Worm (Caenorhabditis elegans) whole organism, young adult: Measurements from ENCODE around the gene Y58A7A.1.
A peak's percentile ranks its signal among the peaks of the same experiment; 100 is the strongest.

Source experiments
- B0261.1 ChIP-seq: sonication (generic microtip); optimal IDR thresholded peaks from 2 replicates; lab custom pipeline; 2016; ENCODE audit warnings: mild to moderate bottlenecking, missing genetic modification characterization, moderate library complexity, missing compliant biosample characterization
- C06A6.2 ChIP-seq: fragments of 200-800 bp; sonication (Bioruptor generic); conservative IDR thresholded peaks from 2 replicates; pipeline ENCODE4 v1.3.6; 2022; ENCODE audit warnings: missing genetic modification characterization, missing compliant biosample characterization
- C17E4.6 ChIP-seq: fragments of 200-800 bp; sonication (Bioruptor generic); IDR thresholded peaks from 2 replicates; pipeline ENCODE4 v1.3.6; 2022; ENCODE audit warnings: missing genetic modification reagents, missing genetic modification characterization, missing compliant biosample characterization
- F39B2.1 ChIP-seq: fragments of 200-800 bp; sonication (Bioruptor generic); IDR thresholded peaks from 2 replicates; pipeline ENCODE4 v1.3.6; 2022; ENCODE audit warnings: missing genetic modification reagents, missing genetic modification characterization, missing compliant biosample characterization
- Y56A3A.18 ChIP-seq: fragments of 200-800 bp; sonication (Bioruptor generic); IDR thresholded peaks from 2 replicates; pipeline ENCODE4 v1.3.6; 2022; ENCODE audit warnings: missing genetic modification reagents, missing genetic modification characterization, missing compliant biosample characterization
- Y79H2A.3 ChIP-seq: fragments of 200-800 bp; sonication (Bioruptor generic); conservative IDR thresholded peaks from 2 replicates; pipeline ENCODE4 v1.3.6; 2022; ENCODE audit warnings: missing genetic modification reagents, missing genetic modification characterization, missing compliant biosample characterization
- cebp-2 ChIP-seq: fragments of 200-800 bp; sonication (Bioruptor generic); IDR thresholded peaks from 2 replicates; pipeline ENCODE4 v1.3.6; 2022; ENCODE audit warnings: missing genetic modification characterization, missing compliant biosample characterization
- ceh-27 ChIP-seq: fragments of 200-800 bp; sonication (Bioruptor generic); optimal IDR thresholded peaks from 2 replicates; lab custom pipeline; 2018; ENCODE audit warnings: mild to moderate bottlenecking, missing genetic modification characterization, moderate library complexity, missing compliant biosample characterization
- ceh-40 ChIP-seq: fragments of 200-800 bp; sonication (Bioruptor generic); IDR thresholded peaks from 2 replicates; pipeline ENCODE4 v1.3.6; 2022; ENCODE audit warnings: missing genetic modification characterization, missing compliant biosample characterization
- ceh-58 ChIP-seq: fragments of 200-800 bp; sonication (Bioruptor generic); IDR thresholded peaks from 2 replicates; pipeline ENCODE4 v1.3.6; 2022; ENCODE audit warnings: missing genetic modification characterization, missing compliant biosample characterization
- die-1 ChIP-seq: sonication (generic microtip); optimal IDR thresholded peaks from 2 replicates; lab custom pipeline; 2016; ENCODE audit warnings: missing genotype, mild to moderate bottlenecking, missing genetic modification characterization, missing compliant biosample characterization
- dpff-1 ChIP-seq: sonication (generic microtip); optimal IDR thresholded peaks from 2 replicates; lab custom pipeline; 2017; ENCODE audit warnings: mild to moderate bottlenecking, missing genetic modification characterization, missing compliant biosample characterization
- dpl-1 ChIP-seq: fragments of 150-350 bp; optimal IDR thresholded peaks from 2 replicates; lab custom pipeline; 2014; ENCODE audit warnings: missing biosample characterization, missing genetic modification reagents, missing genetic modification characterization
- egl-18 ChIP-seq: fragments of 200-800 bp; sonication (Bioruptor generic); IDR thresholded peaks from 2 replicates; pipeline ENCODE4 v1.3.6; 2022; ENCODE audit warnings: missing genetic modification reagents, missing genetic modification characterization, missing compliant biosample characterization
- gei-17 ChIP-seq: fragments of 200-800 bp; sonication (Bioruptor generic); optimal IDR thresholded peaks from 2 replicates; lab custom pipeline; 2018; ENCODE audit warnings: mild to moderate bottlenecking, missing genetic modification characterization, missing compliant biosample characterization
- hlh-12 ChIP-seq: sonication (generic microtip); optimal IDR thresholded peaks from 2 replicates; lab custom pipeline; 2016; ENCODE audit warnings: missing genetic modification characterization, missing compliant biosample characterization
- let-526 ChIP-seq: fragments of 200-800 bp; sonication (Bioruptor generic); IDR thresholded peaks from 2 replicates; pipeline ENCODE4 v1.3.6; 2022; ENCODE audit warnings: missing genetic modification reagents, missing genetic modification characterization, missing compliant biosample characterization
- let-607 ChIP-seq, 2 experiments: fragments of 200-800 bp in 1 of 2; sonication (Bioruptor generic) in 1 of 2; sonication (generic microtip) in 1 of 2; optimal IDR thresholded peaks; 2 replicates each; lab custom pipeline; 2016 to 2018; ENCODE audit warnings: mild to moderate bottlenecking in 2 of 2, missing compliant biosample characterization in 2 of 2, missing genetic modification characterization in 2 of 2, moderate library complexity in 2 of 2, missing genotype in 1 of 2
- lir-1 ChIP-seq: fragments of 200-800 bp; sonication (Bioruptor generic); conservative IDR thresholded peaks from 2 replicates; pipeline ENCODE4 v1.3.6; 2022; ENCODE audit warnings: missing genetic modification reagents, missing genetic modification characterization, missing compliant biosample characterization
- lsl-1 ChIP-seq: fragments of 200-800 bp; sonication (Bioruptor generic); optimal IDR thresholded peaks from 2 replicates; lab custom pipeline; 2018; ENCODE audit warnings: mild to moderate bottlenecking, missing genetic modification characterization, moderate library complexity, missing compliant biosample characterization
- lsy-27 ChIP-seq: sonication (generic microtip); optimal IDR thresholded peaks from 2 replicates; lab custom pipeline; 2017; ENCODE audit warnings: missing genetic modification characterization, mild to moderate bottlenecking, missing compliant biosample characterization, antibody characterized with exemption, missing genotype, borderline replicate concordance; ENCODE audit not compliant: insufficient read depth
- madf-6 ChIP-seq: fragments of 200-800 bp; sonication (Bioruptor generic); IDR thresholded peaks from 2 replicates; pipeline ENCODE4 v1.3.6; 2022; ENCODE audit warnings: missing genetic modification reagents, missing genetic modification characterization, missing compliant biosample characterization
- nfya-2 ChIP-seq: fragments of 200-800 bp; sonication (Bioruptor generic); IDR thresholded peaks from 2 replicates; pipeline ENCODE4 v1.3.6; 2022; ENCODE audit warnings: missing genetic modification reagents, missing genetic modification characterization, missing compliant biosample characterization
- nhr-120 ChIP-seq: fragments of 200-800 bp; sonication (Bioruptor generic); IDR thresholded peaks from 2 replicates; pipeline ENCODE4 v1.3.6; 2022; ENCODE audit warnings: missing genetic modification characterization, missing compliant biosample characterization
- nhr-90 ChIP-seq: sonication (generic microtip); optimal IDR thresholded peaks from 2 replicates; lab custom pipeline; 2016; ENCODE audit warnings: missing genotype, mild to moderate bottlenecking, missing genetic modification characterization, missing compliant biosample characterization
- pbrm-1 ChIP-seq: fragments of 200-800 bp; sonication (Bioruptor generic); IDR thresholded peaks from 2 replicates; pipeline ENCODE4 v1.3.6; 2022; ENCODE audit warnings: missing genetic modification reagents, missing genetic modification characterization, missing compliant biosample characterization
- pha-4 ChIP-seq: fragments of 150-350 bp; sonication (generic microtip); optimal IDR thresholded peaks from 2 replicates; lab custom pipeline; 2014; ENCODE audit warnings: missing biosample characterization, missing genetic modification reagents, missing genetic modification characterization
- repo-1 ChIP-seq: sonication (generic microtip); optimal IDR thresholded peaks from 2 replicates; lab custom pipeline; 2017; ENCODE audit warnings: mild to moderate bottlenecking, missing genetic modification characterization, missing compliant biosample characterization
- rpc-1 ChIP-seq, 2 experiments: fragments of 150-350 bp in 1 of 2; sonication (generic microtip) in 1 of 2; optimal IDR thresholded peaks; 2 replicates each; lab custom pipeline; 2014 to 2018; ENCODE audit warnings: missing biosample characterization in 1 of 2, missing genetic modification characterization in 1 of 2, missing genetic modification reagents in 1 of 2, missing genotype in 1 of 2
- snpc-3.4 ChIP-seq: sonication (generic microtip); optimal IDR thresholded peaks from 2 replicates; lab custom pipeline; 2017; ENCODE audit warnings: missing genetic modification characterization, mild to moderate bottlenecking, missing compliant biosample characterization, antibody characterized with exemption, moderate library complexity, missing genotype, missing genetic modification reagents
- snpc-4 ChIP-seq, 5 experiments: fragments of 150-350 bp in 1 of 5; sonication (generic microtip) in 4 of 5; optimal IDR thresholded peaks; 2 replicates each; lab custom pipeline; 2014 to 2018; ENCODE audit warnings: missing genetic modification characterization in 5 of 5, missing biosample characterization in 3 of 5, antibody characterized with exemption in 2 of 5, mild to moderate bottlenecking in 2 of 5, missing compliant biosample characterization in 2 of 5, missing genotype in 2 of 5, moderate library complexity in 2 of 5, missing genetic modification reagents in 1 of 5
- tbp1 ChIP-seq: fragments of 200-800 bp; sonication (Bioruptor generic); optimal IDR thresholded peaks from 2 replicates; lab custom pipeline; 2018; ENCODE audit warnings: mild to moderate bottlenecking, missing genetic modification characterization, missing compliant biosample characterization
- tlf-1 ChIP-seq: fragments of 200-800 bp; sonication (Bioruptor generic); optimal IDR thresholded peaks from 2 replicates; lab custom pipeline; 2018; ENCODE audit warnings: mild to moderate bottlenecking, missing genetic modification characterization, missing compliant biosample characterization
- xnd-1 ChIP-seq: sonication (generic microtip); optimal IDR thresholded peaks from 2 replicates; lab custom pipeline; 2016; ENCODE audit warnings: missing genotype, missing genetic modification reagents, missing genetic modification characterization, missing compliant biosample characterization
- zim-3 ChIP-seq: sonication (generic microtip); optimal IDR thresholded peaks from 2 replicates; lab custom pipeline; 2017; ENCODE audit warnings: mild to moderate bottlenecking, missing genetic modification characterization, moderate library complexity, missing compliant biosample characterization
- ztf-26 ChIP-seq: sonication (generic microtip); optimal IDR thresholded peaks from 2 replicates; lab custom pipeline; 2017; ENCODE audit warnings: missing genetic modification characterization, missing compliant biosample characterization

The Y58A7A.1 gene

ce11 chrV:5069440-5069839, at the start of gene Y58A7A.1:
Y58A7A.1 (minus strand) TSS chrV:5069540.
- TF ChIP-seq repo-1 (no peak), dpff-1 (tag; lab: Kevin White, UChicago) (no peak), ceh-27 (GFP tag; lab: Kevin White, UChicago) (no peak), let-526 (GFP tag; lab: Robert Waterston, UW) (no peak), rpc-1 (optimal IDR thresholded peaks at IDR 0.05; lab: Kevin White, UChicago) (no peak), rpc-1 (tag; optimal IDR thresholded peaks at IDR 0.05; lab: Kevin White, UChicago) (no peak), gei-17 (GFP tag; lab: Kevin White, UChicago) (no peak), C17E4.6 (GFP tag; lab: Robert Waterston, UW) (no peak), B0261.1 (no peak), snpc-3.4 (tag; lab: Kevin White, UChicago) (no peak), Y79H2A.3 (GFP tag; lab: Robert Waterston, UW) (no peak), lir-1 (no peak), cebp-2 (GFP tag; lab: Robert Waterston, UW) (no peak), lsy-27 (tag; lab: Kevin White, UChicago) (no peak), Y56A3A.18 (GFP tag; lab: Robert Waterston, UW) (no peak), F39B2.1 (GFP tag; lab: Robert Waterston, UW) (no peak)

DNA sequence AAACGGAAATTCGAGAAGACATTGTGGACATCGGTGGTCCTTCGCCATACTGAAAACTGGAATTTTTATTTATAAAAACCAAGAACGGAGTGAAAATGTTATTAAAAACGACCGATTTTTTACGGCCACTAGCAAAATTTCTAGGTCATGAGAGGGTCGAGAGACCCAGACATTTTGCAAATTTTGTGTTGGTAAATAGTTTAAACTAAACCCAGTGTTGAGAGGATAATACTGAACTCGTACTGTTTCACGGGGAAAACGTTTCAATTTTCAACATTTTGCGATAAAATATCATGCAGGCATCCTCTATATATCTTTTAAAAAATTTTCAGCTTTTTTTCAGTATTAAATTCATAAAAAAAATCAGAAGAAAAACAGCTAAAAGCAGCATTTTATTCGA, 49.8 kb upstream of the Y58A7A.1 start, which contains the start of gene C04F5.9:
Gene C04F5.9, minus strand, starts transcription at position 101 of the 400 bp plus-strand sequence.
- TF ChIP-seq tbp1 (GFP tag; lab: Kevin White, UChicago) (no peak), pbrm-1 (GFP tag; lab: Robert Waterston, UW) (no peak), ceh-58 (no peak)

ce11 chrV:5113654-5114053, 44.3 kb upstream of the Y58A7A.1 start, which contains the start of gene C04F5.8:
C04F5.8 (minus strand) TSS chrV:5113754.
- no peak for TF ChIP-seq xnd-1 (tag; lab: Kevin White, UChicago)
- no peak for TF ChIP-seq dpl-1
- peak; percentile 38 for TF ChIP-seq lsl-1 (GFP tag; lab: Kevin White, UChicago)
- no peak for TF ChIP-seq die-1
- no peak for TF ChIP-seq ceh-40 (GFP tag; lab: Robert Waterston, UW)
- TF ChIP-seq, all 124 proteins: peak for 1

ce11 chrV:5110684-5111083, 41.3 kb upstream of the Y58A7A.1 start, which contains the start of gene ugt-63:
ugt-63 (minus strand) TSS chrV:5110772.
- no peak for TF ChIP-seq madf-6 (GFP tag; lab: Robert Waterston, UW)
- TF ChIP-seq pbrm-1 (GFP tag; lab: Robert Waterston, UW): no peak
- TF ChIP-seq ceh-58: 0 out of 2 replicates have a peak, but pooled peaks have one; percentile 18
- no peak for TF ChIP-seq C06A6.2

DNA sequence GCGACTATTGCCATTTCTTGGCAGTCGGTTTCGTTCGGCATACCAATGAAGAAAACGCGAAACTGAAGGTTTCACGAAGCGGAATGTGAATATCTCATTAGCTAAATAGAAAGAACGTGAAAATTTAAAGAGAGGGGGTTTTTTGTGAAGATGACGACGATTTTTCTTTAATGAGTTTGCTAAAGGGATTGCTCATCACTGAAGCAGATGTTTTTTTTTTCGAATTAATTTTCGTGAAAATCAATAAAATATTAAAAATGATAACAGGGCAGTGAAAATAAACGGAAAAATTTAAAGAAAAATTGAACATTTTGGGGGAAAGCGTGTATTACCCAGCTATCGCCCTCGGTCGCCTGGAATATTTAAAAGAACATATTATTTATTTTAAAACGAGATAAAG, 38.5 kb upstream of the Y58A7A.1 start, which contains the start of gene srab-3:
Gene srab-3, minus strand, starts transcription at position 101 of the 400 bp plus-strand sequence.
- no peak for TF ChIP-seq pha-4
- no peak for TF ChIP-seq nhr-90 (tag; lab: Kevin White, UChicago)
- TF ChIP-seq zim-3: no peak
- no peak for TF ChIP-seq snpc-4 (GFP tag; optimal IDR thresholded peaks at IDR 0.05; lab: Kevin White, UChicago)
- TF ChIP-seq snpc-4 (tag; optimal IDR thresholded peaks at IDR 0.05; lab: Kevin White, UChicago): no peak
- no peak for TF ChIP-seq snpc-3.4 (tag; lab: Kevin White, UChicago)
- no peak for TF ChIP-seq ztf-26 (tag; lab: Kevin White, UChicago)
- no peak for TF ChIP-seq egl-18 (GFP tag; lab: Robert Waterston, UW)
- TF ChIP-seq nhr-120 (GFP tag; lab: Robert Waterston, UW): no peak
- no peak for TF ChIP-seq tlf-1 (GFP tag; lab: Kevin White, UChicago)
- no peak for TF ChIP-seq hlh-12 (tag; lab: Kevin White, UChicago)
- no peak for TF ChIP-seq gei-17 (GFP tag; lab: Kevin White, UChicago)
- TF ChIP-seq madf-6 (GFP tag; lab: Robert Waterston, UW): no peak
- no peak for TF ChIP-seq let-607 (tag; optimal IDR thresholded peaks at IDR 0.05; lab: Kevin White, UChicago)
- TF ChIP-seq nfya-2 (GFP tag; lab: Robert Waterston, UW): no peak
